Worm (Caenorhabditis elegans) whole organism, late embryonic: ENCODE results near the gene D2023.4.

Experiments
- C38D4.7 ChIP-seq: fragments of 200-800 bp; sonication (Bioruptor generic); optimal IDR thresholded peaks from 2 replicates; lab custom pipeline; 2018; ENCODE audit warnings: mild to moderate bottlenecking, missing genetic modification characterization, moderate library complexity, missing compliant biosample characterization
- ama-1 ChIP-seq: fragments of 150-350 bp; optimal IDR thresholded peaks from 2 replicates; lab custom pipeline; 2014
- ceh-34 ChIP-seq: sonication (generic microtip); optimal IDR thresholded peaks from 2 replicates; lab custom pipeline; 2016; ENCODE audit warnings: mild to moderate bottlenecking, missing genetic modification characterization, missing compliant biosample characterization
- elt-4 ChIP-seq: sonication (generic microtip); optimal IDR thresholded peaks from 2 replicates; lab custom pipeline; 2016; ENCODE audit warnings: missing genetic modification characterization, missing compliant biosample characterization
- unc-55 ChIP-seq: sonication (generic microtip); optimal IDR thresholded peaks from 2 replicates; lab custom pipeline; 2017; ENCODE audit warnings: missing biosample characterization, missing genetic modification reagents, missing genetic modification characterization

ce11 chrV:11862817-11863216, 37.3 kb upstream of the D2023.4 start, which contains the start of gene R13H4.6:
- TF ChIP-seq ceh-34 (tag; lab: Kevin White, UChicago): no peak
- TF ChIP-seq C38D4.7 (GFP tag; lab: Kevin White, UChicago): no peak
- TF ChIP-seq elt-4: no peak
- no peak for TF ChIP-seq unc-55 (GFP tag; lab: Kevin White, UChicago)
- TF ChIP-seq ama-1 (lab: Kevin White, UChicago): no peak
